Fruit fly (Drosophila melanogaster): ENCODE results near the gene CG14411.

CG14411 gene

dm6 chrX:14825922-14826617 is 6.4 kb upstream of the CG14411 start, which contains the start of gene rut (continued):
- TF ChIP-seq tx (GFP tag; optimal IDR thresholded peaks at IDR 0.05) (no peak), Deaf1 (tag; optimal IDR thresholded peaks at IDR 0.05) (peak; percentile 99), CG1024 (GFP tag; IDR thresholded peaks at IDR 0.05) (no peak), otp (GFP tag; IDR thresholded peaks at IDR 0.05) (no peak), maf-S (GFP tag; optimal IDR thresholded peaks at IDR 0.05) (no peak), ham (GFP tag; IDR thresholded peaks at IDR 0.05) (no peak), h (optimal IDR thresholded peaks at IDR 0.05) (no peak), CG12744 (GFP tag; optimal IDR thresholded peaks at IDR 0.05) (peak; percentile 25), CG7928 (GFP tag; optimal IDR thresholded peaks at IDR 0.05) (no peak), hkb (optimal IDR thresholded peaks at IDR 0.05) (no peak), hkb (GFP tag; IDR thresholded peaks at IDR 0.05) (peak; percentile 22; the same call in 1 of the 2 replicates), fru (optimal IDR thresholded peaks at IDR 0.05) (no peak), CG18764 (GFP tag; optimal IDR thresholded peaks at IDR 0.05) (no peak), Sry-β (GFP tag; optimal IDR thresholded peaks at IDR 0.05) (no peak), CG3847 (GFP tag; IDR thresholded peaks at IDR 0.05) (peak; percentile 27; the same call in 1 of the 2 replicates), cad (GFP tag; optimal IDR thresholded peaks at IDR 0.05) (no peak), Nf-YB (GFP tag; optimal IDR thresholded peaks at IDR 0.05) (no peak), CG6683 (GFP tag; optimal IDR thresholded peaks at IDR 0.05) (no peak), Mad (GFP tag; optimal IDR thresholded peaks at IDR 0.05) (no peak), CG16815 (GFP tag; optimal IDR thresholded peaks at IDR 0.05) (no peak), bab2 (GFP tag; optimal IDR thresholded peaks at IDR 0.05) (peak; percentile 15), run (tag; optimal IDR thresholded peaks at IDR 0.05) (no peak), HLHmδ (GFP tag; optimal IDR thresholded peaks at IDR 0.05) (peak; percentile 51), gro (GFP tag; optimal IDR thresholded peaks at IDR 0.05) (peak; percentile 78), ap (GFP tag; IDR thresholded peaks at IDR 0.05) (no peak), CG15514 (GFP tag; optimal IDR thresholded peaks at IDR 0.05) (peak; percentile 69), gsb (GFP tag; IDR thresholded peaks at IDR 0.05) (no peak), CG12299 (tag; optimal IDR thresholded peaks at IDR 0.05) (no peak), CG18011 (GFP tag; optimal IDR thresholded peaks at IDR 0.05) (no peak), scrt (GFP tag; optimal IDR thresholded peaks at IDR 0.05) (no peak), Oaz (GFP tag; IDR thresholded peaks at IDR 0.05) (no peak), Lhr (GFP tag; optimal IDR thresholded peaks at IDR 0.05) (no peak), CG15479 (GFP tag; optimal IDR thresholded peaks at IDR 0.05) (no peak), CG5180 (GFP tag; optimal IDR thresholded peaks at IDR 0.05) (peak; percentile 97), CG2678 (tag; optimal IDR thresholded peaks at IDR 0.05) (no peak), CG12391 (tag; optimal IDR thresholded peaks at IDR 0.05) (no peak), CG43689 (GFP tag; IDR thresholded peaks at IDR 0.05) (no peak), CG12104 (GFP tag; optimal IDR thresholded peaks at IDR 0.05) (no peak), insv (GFP tag; optimal IDR thresholded peaks at IDR 0.05) (no peak), odd (GFP tag; optimal IDR thresholded peaks at IDR 0.05) (no peak), seq (GFP tag; IDR thresholded peaks at IDR 0.05) (0 out of 2 replicates have a peak, but pooled peaks have one; percentile 6), CG17568 (GFP tag; optimal IDR thresholded peaks at IDR 0.05) (no peak), Hand (GFP tag; optimal IDR thresholded peaks at IDR 0.05) (no peak), Atf3 (GFP tag; optimal IDR thresholded peaks at IDR 0.05) (no peak), br (optimal IDR thresholded peaks at IDR 0.05) (no peak), caup (GFP tag; optimal IDR thresholded peaks at IDR 0.05; ENCODE audit: severe bottlenecking) (peak; percentile 5), CHES-1-like (GFP tag; optimal IDR thresholded peaks at IDR 0.05) (no peak), CG2129 (GFP tag; IDR thresholded peaks at IDR 0.05; ENCODE audit: partially characterized antibody) (peak; percentile 65), tup (GFP tag; optimal IDR thresholded peaks at IDR 0.05) (no peak), Xrp1 (GFP tag; IDR thresholded peaks at IDR 0.05) (no peak), CG9727 (GFP tag; optimal IDR thresholded peaks at IDR 0.05) (no peak)
